Worm (Caenorhabditis elegans) whole organism, late embryonic: ENCODE data around the gene C17C3.9.

Experiments used
- C08G9.2 ChIP-seq: sonication (generic microtip); optimal IDR thresholded peaks from 2 replicates; lab custom pipeline; 2016; ENCODE audit warnings: mild to moderate bottlenecking, missing genetic modification characterization, moderate library complexity, missing compliant biosample characterization
- C38D4.7 ChIP-seq: fragments of 200-800 bp; sonication (Bioruptor generic); optimal IDR thresholded peaks from 2 replicates; lab custom pipeline; 2018; ENCODE audit warnings: mild to moderate bottlenecking, missing genetic modification characterization, moderate library complexity, missing compliant biosample characterization
- F13H6.1 ChIP-seq: sonication (generic microtip); optimal IDR thresholded peaks from 2 replicates; lab custom pipeline; 2016; ENCODE audit warnings: missing genetic modification characterization, missing compliant biosample characterization
- K09A11.1 ChIP-seq: sonication (generic microtip); optimal IDR thresholded peaks from 2 replicates; lab custom pipeline; 2017; ENCODE audit warnings: antibody characterized with exemption, mild to moderate bottlenecking, missing genetic modification characterization, missing compliant biosample characterization; ENCODE audit not compliant: insufficient read depth
- T23F11.4 ChIP-seq: fragments of 200-800 bp; sonication (Bioruptor generic); optimal IDR thresholded peaks from 2 replicates; lab custom pipeline; 2018; ENCODE audit warnings: mild to moderate bottlenecking, missing genetic modification characterization, missing compliant biosample characterization
- Y22D7AL.16 ChIP-seq: sonication (generic microtip); optimal IDR thresholded peaks from 2 replicates; lab custom pipeline; 2016; ENCODE audit warnings: missing genetic modification characterization, missing compliant biosample characterization
- ama-1 ChIP-seq: fragments of 150-350 bp; optimal IDR thresholded peaks from 2 replicates; lab custom pipeline; 2014
- ceh-14 ChIP-seq: sonication (generic microtip); optimal IDR thresholded peaks from 2 replicates; lab custom pipeline; 2016; ENCODE audit warnings: missing genotype, missing genetic modification characterization, missing compliant biosample characterization
- ceh-22 ChIP-seq: sonication (generic microtip); optimal IDR thresholded peaks from 2 replicates; lab custom pipeline; 2017; ENCODE audit warnings: missing biosample characterization, missing genetic modification characterization
- ceh-24 ChIP-seq: sonication (generic microtip); optimal IDR thresholded peaks from 2 replicates; lab custom pipeline; 2016; ENCODE audit warnings: mild to moderate bottlenecking, missing genetic modification characterization, missing compliant biosample characterization
- ceh-30 ChIP-seq: fragments of 150-350 bp; optimal IDR thresholded peaks from 2 replicates; lab custom pipeline; 2014; ENCODE audit warnings: missing biosample characterization, missing genetic modification characterization
- ceh-31 ChIP-seq: sonication (generic microtip); optimal IDR thresholded peaks from 2 replicates; lab custom pipeline; 2016; ENCODE audit warnings: missing genetic modification characterization, missing compliant biosample characterization
- ceh-45 ChIP-seq: fragments of 200-800 bp; sonication (Bioruptor generic); IDR thresholded peaks from 2 replicates; pipeline ENCODE4 v1.3.6; 2022; ENCODE audit warnings: missing genetic modification reagents, missing genetic modification characterization, missing compliant biosample characterization
- ceh-48 ChIP-seq: sonication (generic microtip); optimal IDR thresholded peaks from 2 replicates; lab custom pipeline; 2016; ENCODE audit warnings: missing genetic modification characterization, inconsistent platforms, missing compliant biosample characterization
- ceh-6 ChIP-seq: fragments of 200-800 bp; sonication (Bioruptor generic); optimal IDR thresholded peaks from 2 replicates; lab custom pipeline; 2018; ENCODE audit warnings: mild to moderate bottlenecking, missing genetic modification characterization, missing compliant biosample characterization
- ceh-9 ChIP-seq: sonication (generic microtip); optimal IDR thresholded peaks from 2 replicates; lab custom pipeline; 2016; ENCODE audit warnings: mild to moderate bottlenecking, missing genetic modification characterization, inconsistent platforms, missing compliant biosample characterization
- che-1 ChIP-seq: sonication (generic microtip); optimal IDR thresholded peaks from 2 replicates; lab custom pipeline; 2016; ENCODE audit warnings: mild to moderate bottlenecking, missing genetic modification characterization, missing compliant biosample characterization
- dve-1 ChIP-seq: sonication (generic microtip); optimal IDR thresholded peaks from 2 replicates; lab custom pipeline; 2017; ENCODE audit warnings: antibody characterized with exemption, mild to moderate bottlenecking, missing genetic modification characterization, missing compliant biosample characterization
- elt-2 ChIP-seq: sonication (generic microtip); optimal IDR thresholded peaks from 2 replicates; lab custom pipeline; 2016; ENCODE audit warnings: missing genetic modification reagents, missing genetic modification characterization, missing compliant biosample characterization
- elt-4 ChIP-seq: sonication (generic microtip); optimal IDR thresholded peaks from 2 replicates; lab custom pipeline; 2016; ENCODE audit warnings: missing genetic modification characterization, missing compliant biosample characterization
- ets-4 ChIP-seq: sonication (generic microtip); optimal IDR thresholded peaks from 2 replicates; lab custom pipeline; 2016; ENCODE audit warnings: missing genetic modification characterization, missing compliant biosample characterization
- fkh-10 ChIP-seq: fragments of 150-350 bp; optimal IDR thresholded peaks from 2 replicates; lab custom pipeline; 2014; ENCODE audit warnings: missing biosample characterization, missing genetic modification reagents, missing genetic modification characterization
- gmeb-2 ChIP-seq: sonication (generic microtip); optimal IDR thresholded peaks from 2 replicates; lab custom pipeline; 2016; ENCODE audit warnings: missing genetic modification characterization, inconsistent platforms, missing compliant biosample characterization
- hlh-13 ChIP-seq: fragments of 200-800 bp; sonication (Bioruptor generic); optimal IDR thresholded peaks from 2 replicates; lab custom pipeline; 2018; ENCODE audit warnings: mild to moderate bottlenecking, missing genetic modification characterization, missing compliant biosample characterization
- hlh-15 ChIP-seq: sonication (generic microtip); optimal IDR thresholded peaks from 2 replicates; lab custom pipeline; 2016; ENCODE audit warnings: missing genetic modification characterization, missing compliant biosample characterization
- hlh-6 ChIP-seq: sonication (generic microtip); optimal IDR thresholded peaks from 2 replicates; lab custom pipeline; 2016; ENCODE audit warnings: missing genotype, missing genetic modification characterization, missing compliant biosample characterization
- lin-11 ChIP-seq: fragments of 200-800 bp; sonication (Bioruptor generic); optimal IDR thresholded peaks from 2 replicates; lab custom pipeline; 2018; ENCODE audit warnings: mild to moderate bottlenecking, missing genetic modification characterization, missing compliant biosample characterization
- madf-2 ChIP-seq: sonication (generic microtip); optimal IDR thresholded peaks from 2 replicates; lab custom pipeline; 2017; ENCODE audit warnings: missing genetic modification characterization, missing compliant biosample characterization
- nfya-1 ChIP-seq: sonication (generic microtip); optimal IDR thresholded peaks from 2 replicates; lab custom pipeline; 2017; ENCODE audit warnings: missing genetic modification characterization, mild to moderate bottlenecking, missing compliant biosample characterization, antibody characterized with exemption, moderate library complexity
- nhr-11 ChIP-seq: fragments of 150-350 bp; optimal IDR thresholded peaks from 2 replicates; lab custom pipeline; 2014; ENCODE audit warnings: missing biosample characterization, missing genetic modification characterization
- nhr-232 ChIP-seq: sonication (generic microtip); optimal IDR thresholded peaks from 2 replicates; lab custom pipeline; 2016; ENCODE audit warnings: missing genetic modification characterization, missing compliant biosample characterization
- npax-4 ChIP-seq: sonication (generic microtip); optimal IDR thresholded peaks from 2 replicates; lab custom pipeline; 2016; ENCODE audit warnings: missing genetic modification characterization, missing compliant biosample characterization
- odd-2 ChIP-seq: sonication (generic microtip); optimal IDR thresholded peaks from 2 replicates; lab custom pipeline; 2017; ENCODE audit warnings: antibody characterized with exemption, mild to moderate bottlenecking, missing genetic modification characterization, missing compliant biosample characterization
- pat-9 ChIP-seq: fragments of 200-800 bp; sonication (Bioruptor generic); optimal IDR thresholded peaks from 2 replicates; lab custom pipeline; 2018; ENCODE audit warnings: mild to moderate bottlenecking, missing genetic modification characterization, moderate library complexity, missing compliant biosample characterization
- pax-1 ChIP-seq: fragments of 150-350 bp; optimal IDR thresholded peaks from 2 replicates; lab custom pipeline; 2014; ENCODE audit warnings: missing biosample characterization, missing genetic modification characterization
- pha-2 ChIP-seq: sonication (generic microtip); optimal IDR thresholded peaks from 2 replicates; lab custom pipeline; 2017; ENCODE audit warnings: mild to moderate bottlenecking, missing genetic modification characterization, missing compliant biosample characterization
- pha-4 ChIP-seq: fragments of 150-350 bp; optimal IDR thresholded peaks from 2 replicates; lab custom pipeline; 2018; ENCODE audit warnings: missing biosample characterization, missing genetic modification reagents, missing genetic modification characterization
- pqm-1 ChIP-seq: sonication (generic microtip); optimal IDR thresholded peaks from 2 replicates; lab custom pipeline; 2016; ENCODE audit warnings: missing genetic modification characterization, missing compliant biosample characterization
- sdc-2 ChIP-seq: sonication (generic microtip); optimal IDR thresholded peaks from 2 replicates; lab custom pipeline; 2016; ENCODE audit warnings: missing genotype, missing genetic modification characterization, missing compliant biosample characterization
- sox-2 ChIP-seq: fragments of 200-800 bp; sonication (Bioruptor generic); IDR thresholded peaks from 2 replicates; pipeline ENCODE4 v1.3.6; 2022; ENCODE audit warnings: missing genetic modification reagents, missing genetic modification characterization, missing compliant biosample characterization
- tbx-2 ChIP-seq: sonication (generic microtip); optimal IDR thresholded peaks from 2 replicates; lab custom pipeline; 2016; ENCODE audit warnings: missing genetic modification characterization, missing compliant biosample characterization
- tbx-7 ChIP-seq: sonication (generic microtip); optimal IDR thresholded peaks from 2 replicates; lab custom pipeline; 2016; ENCODE audit warnings: missing genotype, missing genetic modification characterization, missing compliant biosample characterization
- unc-42 ChIP-seq: sonication (generic microtip); optimal IDR thresholded peaks from 2 replicates; lab custom pipeline; 2016; ENCODE audit warnings: missing genotype, missing genetic modification characterization, missing compliant biosample characterization
- unc-55 ChIP-seq: sonication (generic microtip); optimal IDR thresholded peaks from 2 replicates; lab custom pipeline; 2017; ENCODE audit warnings: missing biosample characterization, missing genetic modification reagents, missing genetic modification characterization
- unc-86 ChIP-seq: sonication (generic microtip); optimal IDR thresholded peaks from 2 replicates; lab custom pipeline; 2016; ENCODE audit warnings: missing genetic modification characterization, missing compliant biosample characterization
- zip-5 ChIP-seq: sonication (generic microtip); optimal IDR thresholded peaks from 2 replicates; lab custom pipeline; 2016; ENCODE audit warnings: missing genetic modification characterization, missing compliant biosample characterization
- ztf-16 ChIP-seq: sonication (generic microtip); optimal IDR thresholded peaks from 2 replicates; lab custom pipeline; 2017; ENCODE audit warnings: missing genetic modification characterization, missing compliant biosample characterization

C17C3.9 gene

ce11 chrII:5543476-5544144 lies 11.5 kb upstream of the C17C3.9 start (continued):
- peak; percentile 31 for TF ChIP-seq zip-5 (tag; lab: Kevin White, UChicago)
- peak; percentile 48 for TF ChIP-seq unc-55 (GFP tag; lab: Kevin White, UChicago)
- peak; percentile 84 for TF ChIP-seq fkh-10 (GFP tag; lab: Kevin White, UChicago)
- peak; percentile 29 for TF ChIP-seq ceh-30 (tag; lab: Kevin White, UChicago)
- TF ChIP-seq ceh-24 (tag; lab: Kevin White, UChicago): peak; percentile 23
- no peak for TF ChIP-seq pha-4
- peak; percentile 44 for TF ChIP-seq F13H6.1
- TF ChIP-seq C08G9.2 (tag; lab: Kevin White, UChicago): peak; percentile 49
- peak; percentile 18 for TF ChIP-seq ceh-22 (tag; lab: Kevin White, UChicago)
- peak; percentile 79 for TF ChIP-seq pat-9 (tag; lab: Kevin White, UChicago)
- TF ChIP-seq lin-11 (tag; lab: Kevin White, UChicago): peak; percentile 68
- TF ChIP-seq tbx-7 (tag; lab: Kevin White, UChicago): peak; percentile 29
- TF ChIP-seq ceh-14 (tag; lab: Kevin White, UChicago): peak; percentile 90
- TF ChIP-seq nhr-11: peak; percentile 75
- TF ChIP-seq unc-42 (tag; lab: Kevin White, UChicago): peak; percentile 98
- TF ChIP-seq tbx-2: peak; percentile 95
- TF ChIP-seq ceh-6 (GFP tag; lab: Kevin White, UChicago): peak; percentile 65
- no peak for TF ChIP-seq ceh-45 (GFP tag; lab: Robert Waterston, UW)
- TF ChIP-seq T23F11.4: peak; percentile 69
- TF ChIP-seq ama-1 (lab: Kevin White, UChicago): peak; percentile 99
- peak; percentile 80 for TF ChIP-seq pha-2 (tag; lab: Kevin White, UChicago)
- peak; percentile 48 for TF ChIP-seq hlh-6 (tag; lab: Kevin White, UChicago)
- peak; percentile 60 for TF ChIP-seq nhr-232 (tag; lab: Kevin White, UChicago)
- peak; percentile 59 for TF ChIP-seq che-1 (tag; lab: Kevin White, UChicago)
- peak; percentile 68 for TF ChIP-seq madf-2 (tag; lab: Kevin White, UChicago)
- TF ChIP-seq sdc-2 (tag; lab: Kevin White, UChicago): peak; percentile 36
- TF ChIP-seq hlh-13: peak; percentile 64
- TF ChIP-seq ceh-9 (tag; lab: Kevin White, UChicago): no peak
- peak; percentile 89 for TF ChIP-seq nfya-1 (tag; lab: Kevin White, UChicago)
- peak; percentile 63 for TF ChIP-seq ets-4 (tag; lab: Kevin White, UChicago)
- peak; percentile 58 for TF ChIP-seq Y22D7AL.16 (tag; lab: Kevin White, UChicago)
- peak; percentile 49 for TF ChIP-seq npax-4
- peak; percentile 77 for TF ChIP-seq ztf-16 (tag; lab: Kevin White, UChicago)
- TF ChIP-seq hlh-15 (tag; lab: Kevin White, UChicago): peak; percentile 39
- TF ChIP-seq ceh-48 (tag; lab: Kevin White, UChicago): peak; percentile 18
- peak; percentile 56 for TF ChIP-seq gmeb-2
- TF ChIP-seq dve-1 (tag; lab: Kevin White, UChicago): peak; percentile 93
- TF ChIP-seq elt-2 (tag; lab: Kevin White, UChicago): peak; percentile 97
- peak; percentile 77 for TF ChIP-seq K09A11.1
- TF ChIP-seq odd-2: no peak
- peak; percentile 91 for TF ChIP-seq ceh-31 (tag; lab: Kevin White, UChicago)
- TF ChIP-seq C38D4.7 (GFP tag; lab: Kevin White, UChicago): peak; percentile 70

- TF ChIP-seq unc-86 (no peak), tbx-2 (no peak), T23F11.4 (no peak), elt-4 (no peak), npax-4 (no peak), pqm-1 (no peak), Y22D7AL.16 (tag; lab: Kevin White, UChicago) (no peak), pax-1 (tag; lab: Kevin White, UChicago) (no peak), che-1 (tag; lab: Kevin White, UChicago) (no peak), sox-2 (GFP tag; lab: Robert Waterston, UW) (no peak), hlh-13 (no peak)
Measured at ce11 chrII:5541685-5542084, 9.6 kb upstream of the C17C3.9 start, which contains the start of gene C17C3.24. Gene C17C3.24 (minus strand): TSS chrII:5541785.
